Worm (Caenorhabditis elegans) whole organism, L2 larva: Measurements from ENCODE around the gene cri-3.

Experiments
- C34F6.9 ChIP-seq: fragments of 150-350 bp; optimal IDR thresholded peaks from 2 replicates; lab custom pipeline; 2014; ENCODE audit warnings: missing biosample characterization, missing genetic modification characterization
- F13H6.1 ChIP-seq: sonication (generic microtip); optimal IDR thresholded peaks from 2 replicates; lab custom pipeline; 2016; ENCODE audit warnings: missing genetic modification characterization, missing compliant biosample characterization
- R02D3.7 ChIP-seq: fragments of 150-350 bp; optimal IDR thresholded peaks from 2 replicates; lab custom pipeline; 2014; ENCODE audit warnings: missing biosample characterization, missing genetic modification characterization
- Y55F3AM.14 ChIP-seq: fragments of 200-800 bp; sonication (Bioruptor generic); optimal IDR thresholded peaks from 2 replicates; lab custom pipeline; 2018; ENCODE audit warnings: mild to moderate bottlenecking, missing genetic modification characterization, missing compliant biosample characterization
- ZK546.5 ChIP-seq: sonication (generic microtip); optimal IDR thresholded peaks from 2 replicates; lab custom pipeline; 2017; ENCODE audit warnings: missing biosample characterization, missing genetic modification characterization
- alr-1 ChIP-seq: fragments of 150-350 bp; optimal IDR thresholded peaks from 2 replicates; lab custom pipeline; 2014; ENCODE audit warnings: missing biosample characterization, missing genetic modification characterization
- aly-2 ChIP-seq: fragments of 150-350 bp; optimal IDR thresholded peaks from 2 replicates; lab custom pipeline; 2014; ENCODE audit warnings: missing biosample characterization, missing genetic modification characterization
- blmp-1 ChIP-seq: sonication (generic microtip); optimal IDR thresholded peaks from 2 replicates; lab custom pipeline; 2017; ENCODE audit warnings: missing genetic modification characterization, mild to moderate bottlenecking, missing compliant biosample characterization, antibody characterized with exemption, moderate library complexity; ENCODE audit not compliant: insufficient read depth
- ceh-16 ChIP-seq: fragments of 150-350 bp; optimal IDR thresholded peaks from 2 replicates; lab custom pipeline; 2014; ENCODE audit warnings: missing biosample characterization, missing genetic modification characterization
- ceh-82 ChIP-seq: fragments of 150-350 bp; optimal IDR thresholded peaks from 2 replicates; lab custom pipeline; 2014; ENCODE audit warnings: missing biosample characterization, missing genetic modification characterization
- dmd-4 ChIP-seq: sonication (generic microtip); optimal IDR thresholded peaks from 2 replicates; lab custom pipeline; 2017; ENCODE audit warnings: missing biosample characterization, missing genetic modification characterization
- egl-27 ChIP-seq: sonication (generic microtip); optimal IDR thresholded peaks from 3 replicates; lab custom pipeline; 2017; ENCODE audit warnings: missing biosample characterization, missing genetic modification reagents, missing genetic modification characterization
- elt-1 ChIP-seq: fragments of 150-350 bp; optimal IDR thresholded peaks from 2 replicates; lab custom pipeline; 2014; ENCODE audit warnings: missing biosample characterization, missing genetic modification characterization
- fos-1 ChIP-seq: fragments of 150-350 bp; optimal IDR thresholded peaks from 2 replicates; lab custom pipeline; 2014; ENCODE audit warnings: missing biosample characterization, missing genetic modification characterization
- gmeb-1 ChIP-seq: fragments of 150-350 bp; optimal IDR thresholded peaks from 2 replicates; lab custom pipeline; 2014; ENCODE audit warnings: missing biosample characterization, missing genetic modification characterization
- lin-13 ChIP-seq: fragments of 150-350 bp; optimal IDR thresholded peaks from 2 replicates; lab custom pipeline; 2014; ENCODE audit warnings: missing biosample characterization, missing genetic modification reagents, missing genetic modification characterization
- lin-39 ChIP-seq: fragments of 150-350 bp; optimal IDR thresholded peaks from 2 replicates; lab custom pipeline; 2014; ENCODE audit warnings: missing biosample characterization, missing genetic modification reagents, missing genetic modification characterization
- lsy-2 ChIP-seq, 2 experiments: fragments of 150-350 bp in 1 of 2; sonication (generic microtip) in 1 of 2; optimal IDR thresholded peaks; 2 replicates each; lab custom pipeline; 2014 to 2017; ENCODE audit warnings: missing biosample characterization in 2 of 2, missing genetic modification characterization in 2 of 2
- mbf-1 ChIP-seq: sonication (generic microtip); optimal IDR thresholded peaks from 2 replicates; lab custom pipeline; 2017; ENCODE audit warnings: missing biosample characterization, missing genetic modification characterization
- mdl-1 ChIP-seq, 2 experiments: fragments of 150-350 bp in 1 of 2; sonication (generic microtip) in 1 of 2; optimal IDR thresholded peaks; 2 replicates each; lab custom pipeline; 2017; ENCODE audit warnings: missing biosample characterization in 2 of 2, missing genetic modification characterization in 2 of 2
- nhr-10 ChIP-seq: sonication (generic microtip); optimal IDR thresholded peaks from 2 replicates; lab custom pipeline; 2017; ENCODE audit warnings: missing biosample characterization, missing genetic modification characterization
- nhr-12 ChIP-seq: fragments of 150-350 bp; optimal IDR thresholded peaks from 2 replicates; lab custom pipeline; 2014; ENCODE audit warnings: missing biosample characterization, missing genetic modification characterization
- nhr-129 ChIP-seq: fragments of 150-350 bp; optimal IDR thresholded peaks from 2 replicates; lab custom pipeline; 2014; ENCODE audit warnings: missing biosample characterization, missing genetic modification characterization
- nhr-21 ChIP-seq: fragments of 150-350 bp; optimal IDR thresholded peaks from 2 replicates; lab custom pipeline; 2014; ENCODE audit warnings: missing biosample characterization, missing genetic modification characterization
- nhr-23 ChIP-seq: fragments of 150-350 bp; optimal IDR thresholded peaks from 2 replicates; lab custom pipeline; 2014; ENCODE audit warnings: missing biosample characterization, missing genetic modification reagents, missing genetic modification characterization
- nhr-237 ChIP-seq: fragments of 150-350 bp; optimal IDR thresholded peaks from 2 replicates; lab custom pipeline; 2014; ENCODE audit warnings: missing biosample characterization, missing genetic modification characterization
- nhr-25 ChIP-seq: fragments of 150-350 bp; sonication (generic microtip); optimal IDR thresholded peaks from 3 replicates; lab custom pipeline; 2014; ENCODE audit warnings: missing biosample characterization, missing genetic modification characterization
- nhr-6 ChIP-seq: fragments of 150-350 bp; optimal IDR thresholded peaks from 2 replicates; lab custom pipeline; 2014; ENCODE audit warnings: missing biosample characterization, missing genetic modification characterization
- nhr-77 ChIP-seq: fragments of 150-350 bp; optimal IDR thresholded peaks from 2 replicates; lab custom pipeline; 2014; ENCODE audit warnings: missing biosample characterization, missing genetic modification characterization
- peb-1 ChIP-seq: fragments of 150-350 bp; optimal IDR thresholded peaks from 2 replicates; lab custom pipeline; 2014; ENCODE audit warnings: missing biosample characterization, missing genetic modification characterization
- sem-4 ChIP-seq: fragments of 150-350 bp; optimal IDR thresholded peaks from 2 replicates; lab custom pipeline; 2014; ENCODE audit warnings: missing biosample characterization, missing genetic modification reagents, missing genetic modification characterization
- sma-9 ChIP-seq, 2 experiments: fragments of 150-350 bp in 1 of 2; sonication (generic microtip) in 1 of 2; optimal IDR thresholded peaks; 2 replicates each; lab custom pipeline; 2014 to 2016; ENCODE audit warnings: missing genetic modification characterization in 2 of 2, mild to moderate bottlenecking in 1 of 2, missing biosample characterization in 1 of 2, missing compliant biosample characterization in 1 of 2, missing genetic modification reagents in 1 of 2, moderate library complexity in 1 of 2
- snpc-4 ChIP-seq: fragments of 150-350 bp; optimal IDR thresholded peaks from 2 replicates; lab custom pipeline; 2014; ENCODE audit warnings: missing biosample characterization, missing genetic modification characterization
- unc-39 ChIP-seq: fragments of 150-350 bp; optimal IDR thresholded peaks from 2 replicates; lab custom pipeline; 2014; ENCODE audit warnings: missing biosample characterization, missing genetic modification characterization
- unc-55 ChIP-seq: fragments of 150-350 bp; sonication (generic microtip); optimal IDR thresholded peaks from 3 replicates; lab custom pipeline; 2014; ENCODE audit warnings: missing biosample characterization, missing genetic modification reagents, missing genetic modification characterization
- zag-1 ChIP-seq: fragments of 150-350 bp; optimal IDR thresholded peaks from 2 replicates; lab custom pipeline; 2014; ENCODE audit warnings: missing biosample characterization, missing genetic modification characterization
- ztf-11 ChIP-seq: sonication (generic microtip); optimal IDR thresholded peaks from 2 replicates; lab custom pipeline; 2017; ENCODE audit warnings: missing biosample characterization, missing genetic modification characterization
- ztf-4 ChIP-seq: fragments of 150-350 bp; optimal IDR thresholded peaks from 2 replicates; lab custom pipeline; 2014; ENCODE audit warnings: missing biosample characterization, missing genetic modification characterization

Gene cri-3

ce11 chrIII:3418906-3419305, 22.8 kb downstream of the cri-3 start:
- TF ChIP-seq nhr-237 (tag; lab: Kevin White, UChicago), result no peak
- TF ChIP-seq sma-9 (GFP tag; optimal IDR thresholded peaks at IDR 0.05; lab: Kevin White, UChicago), result no peak
- TF ChIP-seq sma-9 (tag; optimal IDR thresholded peaks at IDR 0.05; lab: Kevin White, UChicago), result no peak
- TF ChIP-seq ztf-4 (tag; lab: Kevin White, UChicago), result no peak
- TF ChIP-seq snpc-4, result no peak
- no peak for TF ChIP-seq F13H6.1
- TF ChIP-seq Y55F3AM.14 (GFP tag; lab: Kevin White, UChicago), result no peak
- no peak for TF ChIP-seq alr-1 (tag; lab: Kevin White, UChicago)
- no peak for TF ChIP-seq zag-1 (tag; lab: Kevin White, UChicago)
- TF ChIP-seq lsy-2 (tag; optimal IDR thresholded peaks at IDR 0.05; lab: Kevin White, UChicago), result no peak
- no peak for TF ChIP-seq mbf-1 (tag; lab: Kevin White, UChicago)
- no peak for TF ChIP-seq lin-13 (GFP tag; lab: Kevin White, UChicago)
- TF ChIP-seq elt-1, result no peak
- no peak for TF ChIP-seq lin-39
- no peak for TF ChIP-seq blmp-1 (tag; lab: Kevin White, UChicago)
- no peak for TF ChIP-seq nhr-23

- TF ChIP-seq ceh-16 (tag; lab: Kevin White, UChicago) (no peak), dmd-4 (no peak), alr-1 (tag; lab: Kevin White, UChicago) (no peak), nhr-12 (tag; lab: Kevin White, UChicago) (no peak), ztf-4 (tag; lab: Kevin White, UChicago) (no peak), Y55F3AM.14 (GFP tag; lab: Kevin White, UChicago) (no peak), fos-1 (tag; lab: Kevin White, UChicago) (no peak), R02D3.7 (no peak), ZK546.5 (tag; lab: Kevin White, UChicago) (no peak), lsy-2 (tag; optimal IDR thresholded peaks at IDR 0.05; lab: Kevin White, UChicago) (no peak), sem-4 (tag; lab: Kevin White, UChicago) (no peak), gmeb-1 (tag; lab: Kevin White, UChicago) (no peak), elt-1 (no peak), ceh-82 (tag; lab: Kevin White, UChicago) (no peak), lin-13 (GFP tag; lab: Kevin White, UChicago) (no peak)
Observed at ce11 chrIII:3423924-3424323, 27.8 kb downstream of the cri-3 start.

ce11 chrIII:3425438-3425837, 29.3 kb downstream of the cri-3 start, which contains the start of gene metl-18:
Gene metl-18, plus strand, starts transcription at chrIII:3425738.
- TF ChIP-seq ceh-16 (tag; lab: Kevin White, UChicago) (no peak), dmd-4 (no peak), C34F6.9 (tag; lab: Kevin White, UChicago) (no peak), nhr-237 (tag; lab: Kevin White, UChicago) (no peak), egl-27 (tag; lab: Kevin White, UChicago) (no peak)

ce11 chrIII:3426741-3427140, 30.6 kb downstream of the cri-3 start:
- TF ChIP-seq mdl-1 (tag; optimal IDR thresholded peaks at IDR 0.05; lab: Kevin White, UChicago) (no peak), unc-39 (tag; lab: Kevin White, UChicago) (no peak), nhr-12 (tag; lab: Kevin White, UChicago) (no peak), nhr-129 (no peak), sma-9 (GFP tag; optimal IDR thresholded peaks at IDR 0.05; lab: Kevin White, UChicago) (no peak), sma-9 (tag; optimal IDR thresholded peaks at IDR 0.05; lab: Kevin White, UChicago) (no peak), nhr-21 (tag; lab: Kevin White, UChicago) (no peak), nhr-77 (tag; lab: Kevin White, UChicago) (no peak), nhr-6 (tag; lab: Kevin White, UChicago) (no peak), nhr-23 (no peak), alr-1 (tag; lab: Kevin White, UChicago) (no peak), nhr-10 (tag; lab: Kevin White, UChicago) (no peak), lsy-2 (tag; optimal IDR thresholded peaks at IDR 0.05; lab: Kevin White, UChicago) (no peak), nhr-25 (tag; lab: Kevin White, UChicago) (no peak), ztf-11 (no peak), lin-39 (no peak), unc-55 (GFP tag; lab: Kevin White, UChicago) (no peak), peb-1 (tag; lab: Kevin White, UChicago) (no peak), aly-2 (tag; lab: Kevin White, UChicago) (no peak)
